Fruit fly (Drosophila melanogaster): Measurements from ENCODE around the gene Task7.
A peak's percentile ranks its signal among the peaks of the same experiment; 100 is the strongest.

Task7 gene

DNA sequence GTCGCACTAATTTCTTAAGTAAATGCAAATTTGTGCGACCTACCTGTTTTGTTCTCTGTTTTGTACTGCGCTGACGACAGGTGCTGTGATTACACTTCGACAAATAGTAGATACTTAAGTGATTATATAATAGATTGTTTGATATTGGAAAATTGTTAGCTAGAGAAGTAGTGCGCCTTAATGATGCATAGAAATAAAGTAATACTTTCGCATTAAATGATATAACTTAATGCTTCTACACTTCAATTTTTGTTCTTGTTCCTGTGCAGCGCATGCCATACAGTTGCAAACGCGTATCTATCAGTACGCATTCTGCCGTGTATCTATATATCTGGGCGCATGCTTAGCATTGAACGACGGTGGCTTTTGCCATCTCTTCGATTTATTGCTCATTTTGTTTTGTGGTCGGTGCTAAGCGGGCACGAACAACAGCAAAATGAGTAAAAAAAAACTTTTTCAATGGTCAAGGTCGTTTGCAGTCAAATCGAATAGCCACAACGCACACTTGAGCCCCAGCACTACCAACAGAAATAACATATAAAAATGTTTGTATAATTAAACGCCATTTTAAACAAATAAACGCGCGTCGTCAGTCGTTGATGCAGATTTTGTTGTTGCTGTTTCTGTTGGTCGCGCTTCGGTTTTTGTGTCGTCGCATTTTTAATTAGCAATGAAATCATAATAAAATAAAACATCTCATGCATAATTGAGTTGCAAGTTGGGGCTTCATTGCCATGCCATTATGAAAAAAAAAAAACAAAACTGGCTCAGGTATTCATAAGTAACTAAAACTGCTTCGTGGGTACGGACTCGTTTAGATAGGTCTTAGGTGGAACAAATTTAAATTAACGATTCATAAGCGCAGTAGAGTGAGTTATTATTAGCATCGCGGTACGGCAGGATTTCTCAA lies 18.5 kb upstream of the Task7 start (continued):
- no peak for TF ChIP-seq CG10654 (GFP tag; optimal IDR thresholded peaks at IDR 0.05)
- TF ChIP-seq en (GFP tag; optimal IDR thresholded peaks at IDR 0.05), result no peak
- peak; percentile 4 for TF ChIP-seq org-1 (GFP tag; optimal IDR thresholded peaks at IDR 0.05)
- TF ChIP-seq CG17912 (GFP tag; optimal IDR thresholded peaks at IDR 0.05), result no peak
- no peak for TF ChIP-seq CG6683 (GFP tag; optimal IDR thresholded peaks at IDR 0.05)
- no peak for TF ChIP-seq pan (optimal IDR thresholded peaks at IDR 0.05)
- no peak for TF ChIP-seq pan (GFP tag; optimal IDR thresholded peaks at IDR 0.05 in 1 of 2, IDR thresholded peaks at IDR 0.05 in 1 of 2)
- TF ChIP-seq CG18011 (GFP tag; optimal IDR thresholded peaks at IDR 0.05), result no peak
- peak; percentile 50 for TF ChIP-seq NfI (GFP tag; optimal IDR thresholded peaks at IDR 0.05)
- no peak for TF ChIP-seq ase (GFP tag; IDR thresholded peaks at IDR 0.05)
- TF ChIP-seq CG14441 (GFP tag; IDR thresholded peaks at IDR 0.05), result peak; percentile 42; the same call in 1 of the 2 replicates
- TF ChIP-seq lab (GFP tag; optimal IDR thresholded peaks at IDR 0.05), result peak; percentile 58
- no peak for TF ChIP-seq Hr39 (optimal IDR thresholded peaks at IDR 0.05)
- TF ChIP-seq Mrtf (GFP tag; IDR thresholded peaks at IDR 0.05), result 0 out of 3 replicates have a peak, but pooled peaks have one; percentile 31
- no peak for TF ChIP-seq TFAM (GFP tag; optimal IDR thresholded peaks at IDR 0.05)
- TF ChIP-seq CG18262 (tag; optimal IDR thresholded peaks at IDR 0.05), result peak; percentile 15
- TF ChIP-seq CG17359 (tag; optimal IDR thresholded peaks at IDR 0.05), result no peak
- TF ChIP-seq az2 (GFP tag; optimal IDR thresholded peaks at IDR 0.05), result no peak
- TF ChIP-seq dpn (GFP tag; optimal IDR thresholded peaks at IDR 0.05), result peak in 1 of 2 experiments; percentile 23
- peak; percentile 33 for TF ChIP-seq CG12391 (tag; optimal IDR thresholded peaks at IDR 0.05)
- no peak for TF ChIP-seq CG11696 (GFP tag; IDR thresholded peaks at IDR 0.05)
- peak; percentile 32 for TF ChIP-seq scrt (GFP tag; optimal IDR thresholded peaks at IDR 0.05)
- no peak for TF ChIP-seq CG7987 (GFP tag; optimal IDR thresholded peaks at IDR 0.05)
- no peak for TF ChIP-seq CG17186 (GFP tag; optimal IDR thresholded peaks at IDR 0.05)
- TF ChIP-seq CG14860 (GFP tag; IDR thresholded peaks at IDR 0.05; ENCODE audit: partially characterized antibody), result no peak
- peak; percentile 9 for TF ChIP-seq Myb (GFP tag; optimal IDR thresholded peaks at IDR 0.05)
- 0 out of 2 replicates have a peak, but pooled peaks have one; percentile 46 for TF ChIP-seq Awh (GFP tag; IDR thresholded peaks at IDR 0.05)
- TF ChIP-seq phol (tag; optimal IDR thresholded peaks at IDR 0.05), result peak; percentile 17
- TF ChIP-seq CG7963 (GFP tag; IDR thresholded peaks at IDR 0.05; ENCODE audit: partially characterized antibody), result no peak
- peak; percentile 45 for TF ChIP-seq caup (GFP tag; optimal IDR thresholded peaks at IDR 0.05; ENCODE audit: severe bottlenecking)
- no peak for TF ChIP-seq sr (GFP tag; IDR thresholded peaks at IDR 0.05)
- TF ChIP-seq row (GFP tag; IDR thresholded peaks at IDR 0.05), result peak; percentile 56; the same call in 2 of the 3 replicates
- no peak for TF ChIP-seq dmrt11E (tag; optimal IDR thresholded peaks at IDR 0.05)
- TF ChIP-seq CG3995 (GFP tag; optimal IDR thresholded peaks at IDR 0.05), result no peak
- peak; percentile 46; the same call in 1 of the 3 replicates for TF ChIP-seq CG2199 (GFP tag; IDR thresholded peaks at IDR 0.05)
- TF ChIP-seq PHDP (tag; optimal IDR thresholded peaks at IDR 0.05), result peak; percentile 48
- TF ChIP-seq bsh (GFP tag; optimal IDR thresholded peaks at IDR 0.05), result no peak
- TF ChIP-seq fd102C (GFP tag; optimal IDR thresholded peaks at IDR 0.05), result no peak
- TF ChIP-seq nerfin-2 (GFP tag; IDR thresholded peaks at IDR 0.05; ENCODE audit: partially characterized antibody), result no peak
- TF ChIP-seq Dek (tag; optimal IDR thresholded peaks at IDR 0.05), result no peak
- peak; percentile 12 for TF ChIP-seq pho (GFP tag; optimal IDR thresholded peaks at IDR 0.05)
- TF ChIP-seq CG9817 (tag; optimal IDR thresholded peaks at IDR 0.05), result peak; percentile 26
- TF ChIP-seq nmo (GFP tag; optimal IDR thresholded peaks at IDR 0.05), result peak; percentile 5
- no peak for TF ChIP-seq CG6254 (GFP tag; optimal IDR thresholded peaks at IDR 0.05)
- no peak for TF ChIP-seq Sox100B (GFP tag; optimal IDR thresholded peaks at IDR 0.05)
- no peak for TF ChIP-seq rib (GFP tag; IDR thresholded peaks at IDR 0.05)
- TF ChIP-seq CG10979 (tag; optimal IDR thresholded peaks at IDR 0.05), result peak; percentile 23
- TF ChIP-seq kni (GFP tag; optimal IDR thresholded peaks at IDR 0.05), result no peak

All from whole organism, embryonic.